Worm (Caenorhabditis elegans) whole organism, L4 larva: ENCODE measurements around the gene mkk-4.

Experiments used
- D1046.2 ChIP-seq: fragments of 200-800 bp; sonication (Bioruptor generic); IDR thresholded peaks from 2 replicates; pipeline ENCODE4 v1.3.6; 2022; ENCODE audit warnings: missing genetic modification characterization, missing compliant biosample characterization
- F10B5.3 ChIP-seq: sonication (generic microtip); optimal IDR thresholded peaks from 2 replicates; lab custom pipeline; 2016; ENCODE audit warnings: mild to moderate bottlenecking, missing genetic modification characterization, missing compliant biosample characterization
- R02D3.7 ChIP-seq: fragments of 150-350 bp; sonication (generic microtip); optimal IDR thresholded peaks from 3 replicates; lab custom pipeline; 2014; ENCODE audit warnings: missing biosample characterization, missing genetic modification characterization
- T26A8.4 ChIP-seq: fragments of 200-800 bp; sonication (Bioruptor generic); IDR thresholded peaks from 2 replicates; pipeline ENCODE4 v1.3.6; 2022; ENCODE audit warnings: missing genetic modification characterization, missing compliant biosample characterization
- Y48G9A.11 ChIP-seq: fragments of 200-800 bp; sonication (Bioruptor generic); IDR thresholded peaks from 2 replicates; pipeline ENCODE4 v1.3.6; 2022; ENCODE audit warnings: missing genetic modification reagents, missing genetic modification characterization, missing compliant biosample characterization
- Y5F2A.4 ChIP-seq: fragments of 200-800 bp; sonication (Bioruptor generic); optimal IDR thresholded peaks from 2 replicates; lab custom pipeline; 2018; ENCODE audit warnings: mild to moderate bottlenecking, missing genetic modification characterization, missing compliant biosample characterization
- Y75B8A.6 ChIP-seq: fragments of 200-800 bp; sonication (Bioruptor generic); IDR thresholded peaks from 2 replicates; pipeline ENCODE4 v1.3.6; 2022; ENCODE audit warnings: missing genetic modification reagents, missing genetic modification characterization, missing compliant biosample characterization
- aly-2 ChIP-seq: sonication (generic microtip); optimal IDR thresholded peaks from 2 replicates; lab custom pipeline; 2018; ENCODE audit warnings: missing biosample characterization, missing genetic modification characterization
- ama-1 ChIP-seq: fragments of 150-350 bp; optimal IDR thresholded peaks from 2 replicates; lab custom pipeline; 2014; ENCODE audit warnings: inconsistent platforms, mixed read lengths
- arid-1 ChIP-seq: fragments of 200-800 bp; sonication (Bioruptor generic); conservative IDR thresholded peaks from 2 replicates; pipeline ENCODE4 v1.3.6; 2022; ENCODE audit warnings: missing genetic modification reagents, missing genetic modification characterization, missing compliant biosample characterization
- ceh-20 ChIP-seq: fragments of 200-800 bp; sonication (Bioruptor generic); IDR thresholded peaks from 2 replicates; pipeline ENCODE4 v1.3.6; 2022; ENCODE audit warnings: missing genetic modification reagents, missing genetic modification characterization, missing compliant biosample characterization
- ceh-32 ChIP-seq: sonication (generic microtip); optimal IDR thresholded peaks from 2 replicates; lab custom pipeline; 2016; ENCODE audit warnings: mild to moderate bottlenecking, missing genetic modification characterization, missing compliant biosample characterization; ENCODE audit not compliant: poor library complexity
- ceh-44 ChIP-seq: fragments of 200-800 bp; sonication (Bioruptor generic); IDR thresholded peaks from 2 replicates; pipeline ENCODE4 v1.3.6; 2022; ENCODE audit warnings: missing genetic modification reagents, missing genetic modification characterization, missing compliant biosample characterization
- ceh-62 ChIP-seq: sonication (generic microtip); optimal IDR thresholded peaks from 2 replicates; lab custom pipeline; 2017; ENCODE audit warnings: missing biosample characterization, missing genetic modification characterization
- cey-2 ChIP-seq: sonication (generic microtip); optimal IDR thresholded peaks from 3 replicates; lab custom pipeline; 2017; ENCODE audit warnings: missing genetic modification characterization, mild to moderate bottlenecking, missing compliant biosample characterization, antibody characterized with exemption, borderline replicate concordance; ENCODE audit not compliant: insufficient read depth
- ctbp-1 ChIP-seq: fragments of 200-800 bp; sonication (Bioruptor generic); IDR thresholded peaks from 2 replicates; pipeline ENCODE4 v1.3.6; 2022; ENCODE audit warnings: missing genetic modification reagents, missing genetic modification characterization, missing compliant biosample characterization
- daf-16 ChIP-seq, 3 experiments: sonication (generic microtip); optimal IDR thresholded peaks; 2 replicates each; lab custom pipeline; 2016 to 2017; ENCODE audit warnings: missing genetic modification characterization in 3 of 3, missing genetic modification reagents in 3 of 3, mild to moderate bottlenecking in 2 of 3, missing compliant biosample characterization in 2 of 3, missing biosample characterization in 1 of 3, moderate library complexity in 1 of 3
- dmd-8 ChIP-seq: fragments of 200-800 bp; sonication (Bioruptor generic); IDR thresholded peaks from 2 replicates; pipeline ENCODE4 v1.3.6; 2022; ENCODE audit warnings: missing genetic modification characterization, missing compliant biosample characterization
- duxl-1 ChIP-seq: sonication (generic microtip); optimal IDR thresholded peaks from 2 replicates; lab custom pipeline; 2016; ENCODE audit warnings: mild to moderate bottlenecking, missing genetic modification characterization, moderate library complexity, missing compliant biosample characterization; ENCODE audit not compliant: poor library complexity
- egl-43 ChIP-seq: fragments of 200-800 bp; sonication (Bioruptor generic); IDR thresholded peaks from 2 replicates; pipeline ENCODE4 v1.3.6; 2022; ENCODE audit warnings: missing genetic modification reagents, missing genetic modification characterization, missing compliant biosample characterization
- fkh-10 ChIP-seq: fragments of 150-350 bp; optimal IDR thresholded peaks from 2 replicates; lab custom pipeline; 2014; ENCODE audit warnings: missing biosample characterization, missing genetic modification reagents, missing genetic modification characterization
- fos-1 ChIP-seq: fragments of 150-350 bp; optimal IDR thresholded peaks from 2 replicates; lab custom pipeline; 2014; ENCODE audit warnings: missing biosample characterization, missing genetic modification characterization
- hlh-11 ChIP-seq: fragments of 200-800 bp; sonication (Bioruptor generic); optimal IDR thresholded peaks from 2 replicates; lab custom pipeline; 2018; ENCODE audit warnings: mild to moderate bottlenecking, missing genetic modification characterization, missing compliant biosample characterization
- jun-1 ChIP-seq: fragments of 150-350 bp; optimal IDR thresholded peaks from 2 replicates; lab custom pipeline; 2014; ENCODE audit warnings: missing biosample characterization, missing genetic modification reagents, missing genetic modification characterization
- lin-15B ChIP-seq: fragments of 150-350 bp; sonication (generic microtip); optimal IDR thresholded peaks from 3 replicates; lab custom pipeline; 2014; ENCODE audit warnings: missing biosample characterization, missing genetic modification characterization
- lin-29 ChIP-seq: fragments of 200-800 bp; sonication (Bioruptor generic); IDR thresholded peaks from 2 replicates; pipeline ENCODE4 v1.3.6; 2022; ENCODE audit warnings: missing genetic modification reagents, missing genetic modification characterization, missing compliant biosample characterization
- lin-39 ChIP-seq: fragments of 150-350 bp; optimal IDR thresholded peaks from 2 replicates; lab custom pipeline; 2014; ENCODE audit warnings: missing biosample characterization, missing genetic modification reagents, missing genetic modification characterization
- madf-5 ChIP-seq, 2 experiments: fragments of 200-800 bp; sonication (Bioruptor generic); IDR thresholded peaks; 2 replicates each; pipeline ENCODE4 v1.3.6; 2022; ENCODE audit warnings: missing compliant biosample characterization in 2 of 2, missing genetic modification characterization in 2 of 2
- madf-9 ChIP-seq: fragments of 200-800 bp; sonication (Bioruptor generic); conservative IDR thresholded peaks from 2 replicates; pipeline ENCODE4 v1.3.6; 2022; ENCODE audit warnings: missing genetic modification reagents, missing genetic modification characterization, missing compliant biosample characterization
- mdl-1 ChIP-seq, 2 experiments: fragments of 150-350 bp in 1 of 2; sonication (generic microtip) in 1 of 2; optimal IDR thresholded peaks; 2 replicates each; lab custom pipeline; 2014 to 2017; ENCODE audit warnings: missing biosample characterization in 2 of 2, missing genetic modification characterization in 2 of 2
- mep-1 ChIP-seq: fragments of 150-350 bp; sonication (generic microtip); optimal IDR thresholded peaks from 3 replicates; lab custom pipeline; 2014; ENCODE audit warnings: missing biosample characterization, missing genetic modification characterization
- mes-2 ChIP-seq: sonication (generic microtip); optimal IDR thresholded peaks from 2 replicates; lab custom pipeline; 2016; ENCODE audit warnings: missing genotype, mild to moderate bottlenecking, missing genetic modification characterization, missing compliant biosample characterization; ENCODE audit not compliant: poor library complexity, severe bottlenecking
- mxl-2 ChIP-seq: fragments of 200-800 bp; sonication (Bioruptor generic); conservative IDR thresholded peaks from 2 replicates; pipeline ENCODE4 v1.3.6; 2022; ENCODE audit warnings: missing genetic modification reagents, missing genetic modification characterization, missing compliant biosample characterization
- nhr-111 ChIP-seq: fragments of 200-800 bp; sonication (Bioruptor generic); optimal IDR thresholded peaks from 2 replicates; lab custom pipeline; 2018; ENCODE audit warnings: mild to moderate bottlenecking, missing genetic modification characterization, missing compliant biosample characterization
- nhr-25 ChIP-seq: sonication (generic microtip); optimal IDR thresholded peaks from 2 replicates; lab custom pipeline; 2017; ENCODE audit warnings: missing genetic modification characterization, mild to moderate bottlenecking, missing compliant biosample characterization, antibody characterized with exemption, moderate library complexity, borderline replicate concordance; ENCODE audit not compliant: insufficient read depth
- nhr-28 ChIP-seq: fragments of 150-350 bp; optimal IDR thresholded peaks from 2 replicates; lab custom pipeline; 2014; ENCODE audit warnings: missing biosample characterization, missing genetic modification characterization
- nhr-41 ChIP-seq: fragments of 200-800 bp; sonication (Bioruptor generic); IDR thresholded peaks from 2 replicates; pipeline ENCODE4 v1.3.6; 2022; ENCODE audit warnings: missing genetic modification reagents, missing genetic modification characterization, missing compliant biosample characterization
- php-3 ChIP-seq: fragments of 200-800 bp; sonication (Bioruptor generic); IDR thresholded peaks from 2 replicates; pipeline ENCODE4 v1.3.6; 2022; ENCODE audit warnings: missing genetic modification reagents, missing genetic modification characterization, missing compliant biosample characterization
- rbr-2 ChIP-seq: sonication (generic microtip); optimal IDR thresholded peaks from 2 replicates; lab custom pipeline; 2016; ENCODE audit warnings: missing genotype, missing genetic modification characterization, missing compliant biosample characterization
- saeg-2 ChIP-seq: fragments of 200-800 bp; sonication (Bioruptor generic); IDR thresholded peaks from 2 replicates; pipeline ENCODE4 v1.3.6; 2022; ENCODE audit warnings: missing genetic modification reagents, missing genetic modification characterization, missing compliant biosample characterization
- set-16 ChIP-seq: fragments of 200-800 bp; sonication (Bioruptor generic); IDR thresholded peaks from 2 replicates; pipeline ENCODE4 v1.3.6; 2022; ENCODE audit warnings: missing genetic modification reagents, missing genetic modification characterization, missing compliant biosample characterization
- snpc-1.2 ChIP-seq: fragments of 200-800 bp; sonication (Bioruptor generic); IDR thresholded peaks from 2 replicates; pipeline ENCODE4 v1.3.6; 2022; ENCODE audit warnings: missing genetic modification reagents, missing genetic modification characterization, missing compliant biosample characterization
- spr-3 ChIP-seq: fragments of 200-800 bp; sonication (Bioruptor generic); optimal IDR thresholded peaks from 2 replicates; lab custom pipeline; 2018; ENCODE audit warnings: mild to moderate bottlenecking, missing genetic modification characterization, missing compliant biosample characterization
- tra-1 ChIP-seq: fragments of 200-800 bp; sonication (Bioruptor generic); IDR thresholded peaks from 2 replicates; pipeline ENCODE4 v1.3.6; 2022; ENCODE audit warnings: missing genetic modification reagents, missing genetic modification characterization, missing compliant biosample characterization
- unc-39 ChIP-seq: sonication (generic microtip); optimal IDR thresholded peaks from 2 replicates; lab custom pipeline; 2017; ENCODE audit warnings: missing biosample characterization, missing genetic modification characterization
- vab-7 ChIP-seq: fragments of 200-800 bp; sonication (Bioruptor generic); IDR thresholded peaks from 2 replicates; pipeline ENCODE4 v1.3.6; 2022; ENCODE audit warnings: missing genetic modification reagents, missing genetic modification characterization, missing compliant biosample characterization
- ztf-11 ChIP-seq: fragments of 150-350 bp; optimal IDR thresholded peaks from 2 replicates; lab custom pipeline; 2014; ENCODE audit warnings: missing biosample characterization, missing genetic modification characterization
- ztf-7 ChIP-seq: fragments of 150-350 bp; optimal IDR thresholded peaks from 2 replicates; lab custom pipeline; 2014; ENCODE audit warnings: missing biosample characterization, missing genetic modification characterization

The mkk-4 gene

DNA sequence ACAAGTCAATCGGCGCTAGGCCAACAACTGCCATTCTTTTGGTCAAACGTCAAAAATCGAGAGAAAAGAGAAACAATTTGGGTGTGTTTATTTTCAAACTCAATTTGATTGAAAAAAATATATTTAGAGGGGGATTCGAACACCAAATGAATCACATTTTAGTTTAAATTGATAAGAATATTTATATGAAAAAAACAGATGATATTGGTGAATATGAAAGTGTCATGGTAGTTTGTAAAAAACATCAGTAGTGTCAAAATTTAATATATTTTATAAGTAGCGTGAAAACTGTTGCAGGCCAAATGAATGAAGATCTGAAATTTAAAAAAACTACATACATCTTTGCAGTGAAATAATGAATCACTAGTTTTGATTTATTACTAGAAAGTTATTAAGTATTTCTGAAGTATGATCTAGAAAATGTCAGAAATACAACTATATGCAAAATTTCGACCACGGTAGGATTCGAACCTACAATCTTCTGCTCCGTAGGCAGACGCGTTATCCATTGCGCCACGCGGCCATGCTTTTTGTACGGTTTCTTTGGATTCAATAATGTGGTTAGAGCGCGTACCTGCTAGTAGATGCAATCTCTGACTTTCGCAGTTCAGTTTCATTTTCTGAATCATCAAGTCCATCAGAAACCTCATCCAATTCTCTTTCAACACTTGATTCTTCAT is 9.5 kb upstream of the mkk-4 start, which contains the start of gene F19C6.4 (continued):
- no peak for TF ChIP-seq mes-2 (tag; lab: Kevin White, UChicago)
- TF ChIP-seq cey-2 (tag; lab: Kevin White, UChicago) = no peak
- TF ChIP-seq F10B5.3 (tag; lab: Kevin White, UChicago) = no peak
- TF ChIP-seq mxl-2 (GFP tag; lab: Robert Waterston, UW) = no peak
- TF ChIP-seq ama-1 (lab: Kevin White, UChicago) = no peak
- TF ChIP-seq lin-15B = no peak
- TF ChIP-seq vab-7 (GFP tag; lab: Robert Waterston, UW) = peak; percentile 55; the same call in 1 of the 2 replicates
- no peak for TF ChIP-seq ztf-7 (tag; lab: Kevin White, UChicago)
- TF ChIP-seq lin-29 = no peak
- TF ChIP-seq madf-9 = 0 out of 2 replicates have a peak, but pooled peaks have one; percentile 41
- TF ChIP-seq ceh-44 = no peak
- TF ChIP-seq ceh-62 (tag; lab: Kevin White, UChicago) = no peak
- no peak for TF ChIP-seq set-16 (GFP tag; lab: Robert Waterston, UW)
- TF ChIP-seq dmd-8 (GFP tag; lab: Robert Waterston, UW) = peak; percentile 42; the same call in 1 of the 2 replicates
- TF ChIP-seq nhr-25 = no peak
- no peak for TF ChIP-seq rbr-2 (tag; lab: Kevin White, UChicago)
- TF ChIP-seq duxl-1 (tag; lab: Kevin White, UChicago) = no peak
- TF ChIP-seq Y48G9A.11 (GFP tag; lab: Robert Waterston, UW) = no peak
- no peak for TF ChIP-seq unc-39 (tag; lab: Kevin White, UChicago)
- TF ChIP-seq daf-16 (GFP tag; optimal IDR thresholded peaks at IDR 0.05; lab: Kevin White, UChicago) = no peak
- TF ChIP-seq daf-16 (tag; optimal IDR thresholded peaks at IDR 0.05; lab: Kevin White, UChicago) = peak; percentile 65
- peak in 1 of 2 experiments; percentile 50; a peak in 1 of 4 replicates for TF ChIP-seq madf-5 (GFP tag; IDR thresholded peaks at IDR 0.05; lab: Robert Waterston, UW)
- TF ChIP-seq T26A8.4 (GFP tag; lab: Robert Waterston, UW) = no peak; the same call in 1 of the 2 replicates
- no peak for TF ChIP-seq mep-1 (tag; lab: Kevin White, UChicago)
- TF ChIP-seq arid-1 = peak; percentile 82
- TF ChIP-seq ceh-20 = no peak
- TF ChIP-seq R02D3.7 (tag; lab: Kevin White, UChicago) = no peak
- TF ChIP-seq Y5F2A.4 (GFP tag; lab: Kevin White, UChicago) = no peak
- TF ChIP-seq tra-1 (GFP tag; lab: Robert Waterston, UW) = peak; percentile 75
- no peak for TF ChIP-seq nhr-111 (GFP tag; lab: Kevin White, UChicago)
- no peak for TF ChIP-seq ceh-32 (tag; lab: Kevin White, UChicago)
- no peak for TF ChIP-seq fkh-10 (GFP tag; lab: Kevin White, UChicago)
- no peak for TF ChIP-seq nhr-28 (tag; lab: Kevin White, UChicago)

DNA sequence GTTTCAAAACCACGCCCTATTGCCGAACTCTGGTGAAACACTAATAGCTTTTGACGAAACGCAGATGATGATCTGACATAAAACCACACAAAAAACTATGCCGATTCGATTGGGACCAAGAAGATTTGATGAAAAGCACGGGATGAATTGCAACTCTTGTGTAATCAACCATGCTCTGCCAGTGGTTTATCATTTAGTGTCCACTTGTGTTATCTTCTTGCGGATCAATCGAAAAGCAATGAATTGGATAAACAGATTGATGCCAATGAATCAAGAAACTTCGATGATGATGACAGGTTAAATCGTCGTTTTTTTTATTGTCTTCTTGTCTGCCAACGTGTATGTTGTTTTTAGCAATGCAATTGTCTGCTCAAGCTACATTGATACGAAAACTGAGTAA is 5.6 kb upstream of the mkk-4 start, which contains the start of gene F42G10.1:
Gene F42G10.1 (minus strand): TSS at position 151 of the 400 bp plus-strand sequence.
- TF ChIP-seq D1046.2 (GFP tag; lab: Robert Waterston, UW) (no peak), aly-2 (tag; lab: Kevin White, UChicago) (no peak), spr-3 (GFP tag; lab: Kevin White, UChicago) (no peak), ctbp-1 (no peak), Y75B8A.6 (GFP tag; lab: Robert Waterston, UW) (no peak), saeg-2 (no peak), nhr-41 (GFP tag; lab: Robert Waterston, UW) (no peak), snpc-1.2 (no peak), ceh-32 (tag; lab: Kevin White, UChicago) (no peak), rbr-2 (tag; lab: Kevin White, UChicago) (no peak), fos-1 (tag; lab: Kevin White, UChicago) (no peak), madf-5 (GFP tag; IDR thresholded peaks at IDR 0.05; lab: Robert Waterston, UW) (no peak), daf-16 (GFP tag; optimal IDR thresholded peaks at IDR 0.05; lab: Kevin White, UChicago) (peak in 1 of 2 experiments; percentile 83), daf-16 (tag; optimal IDR thresholded peaks at IDR 0.05; lab: Kevin White, UChicago) (no peak), ztf-11 (tag; lab: Kevin White, UChicago) (no peak), hlh-11 (peak; percentile 25), tra-1 (GFP tag; lab: Robert Waterston, UW) (no peak), lin-39 (tag; lab: Kevin White, UChicago) (no peak), egl-43 (GFP tag; lab: Robert Waterston, UW) (no peak), php-3 (GFP tag; lab: Robert Waterston, UW) (no peak), F10B5.3 (tag; lab: Kevin White, UChicago) (no peak), ceh-44 (no peak), mdl-1 (tag; optimal IDR thresholded peaks at IDR 0.05; lab: Kevin White, UChicago) (no peak), jun-1 (tag; lab: Kevin White, UChicago) (no peak)
